Fruit fly (Drosophila melanogaster): Measurements from ENCODE around the gene OtopLc.

Gene OtopLc

DNA sequence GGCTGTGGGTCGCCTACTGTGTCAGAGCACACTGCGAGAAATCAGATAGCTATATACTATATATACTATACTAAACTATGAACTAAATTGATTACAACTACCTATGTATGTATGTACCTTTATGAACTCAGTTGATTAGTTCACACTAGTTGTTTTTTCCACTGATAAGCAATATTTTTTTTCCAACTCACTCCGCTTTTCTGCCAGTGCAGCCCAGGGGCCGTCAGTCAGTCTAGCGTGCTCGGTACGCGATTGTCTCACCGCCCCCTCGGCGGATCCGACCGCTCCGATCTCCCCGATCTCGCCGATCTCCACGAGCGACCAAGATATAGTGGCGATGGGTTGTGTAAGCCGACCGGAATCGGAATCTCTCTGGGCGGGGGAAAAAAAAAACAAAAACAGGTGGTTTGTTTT, 43.2 kb upstream of the OtopLc start (continued):
- TF ChIP-seq Gug (GFP tag; IDR thresholded peaks at IDR 0.05) = peak; percentile 90
- TF ChIP-seq CG11762 (GFP tag; optimal IDR thresholded peaks at IDR 0.05; ENCODE audit: insufficient read depth) = peak; percentile 59
- no peak for TF ChIP-seq Smox (GFP tag; optimal IDR thresholded peaks at IDR 0.05)
- no peak for TF ChIP-seq CG31627 (GFP tag; optimal IDR thresholded peaks at IDR 0.05)
- peak; percentile 86 for TF ChIP-seq CG8119 (GFP tag; IDR thresholded peaks at IDR 0.05)
- TF ChIP-seq Eip93F (GFP tag; optimal IDR thresholded peaks at IDR 0.05) = no peak
- peak; percentile 38 for TF ChIP-seq CG7368 (GFP tag; optimal IDR thresholded peaks at IDR 0.05)
- TF ChIP-seq Eip75B (GFP tag; optimal IDR thresholded peaks at IDR 0.05) = peak; percentile 71
- peak; percentile 84 for TF ChIP-seq CG6276 (GFP tag; optimal IDR thresholded peaks at IDR 0.05)
- peak; percentile 32 for TF ChIP-seq Met (GFP tag; optimal IDR thresholded peaks at IDR 0.05)
- peak; percentile 54 for TF ChIP-seq achi (GFP tag; optimal IDR thresholded peaks at IDR 0.05)

DNA sequence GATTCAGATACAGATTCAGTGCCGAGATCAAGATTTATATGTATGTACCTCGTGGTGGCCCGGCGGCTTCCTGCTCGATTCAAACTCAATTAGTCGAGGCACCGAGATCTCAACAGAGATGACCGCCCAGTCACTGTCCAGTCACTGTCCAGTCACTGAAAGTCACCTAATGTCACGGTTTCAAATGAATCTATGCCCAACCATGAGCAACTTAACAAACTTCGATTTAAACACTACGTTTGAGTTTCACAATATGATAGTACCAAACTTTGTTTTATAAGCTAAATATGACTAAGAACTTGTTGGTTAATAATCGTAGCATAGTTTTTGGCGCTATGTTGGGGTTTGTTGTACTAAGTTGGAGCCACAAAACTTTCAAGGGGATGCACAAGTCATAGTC, 42.4 kb upstream of the OtopLc start:
- TF ChIP-seq CG15336 (GFP tag; IDR thresholded peaks at IDR 0.05) (no peak), Gug (GFP tag; IDR thresholded peaks at IDR 0.05) (no peak), CG11294 (GFP tag; IDR thresholded peaks at IDR 0.05) (no peak), CG8632 (GFP tag; optimal IDR thresholded peaks at IDR 0.05) (no peak), CG10669 (GFP tag; optimal IDR thresholded peaks at IDR 0.05) (no peak), Sox102F (GFP tag; optimal IDR thresholded peaks at IDR 0.05) (no peak), dac (GFP tag; optimal IDR thresholded peaks at IDR 0.05) (no peak), CG3919 (GFP tag; optimal IDR thresholded peaks at IDR 0.05) (no peak)

DNA sequence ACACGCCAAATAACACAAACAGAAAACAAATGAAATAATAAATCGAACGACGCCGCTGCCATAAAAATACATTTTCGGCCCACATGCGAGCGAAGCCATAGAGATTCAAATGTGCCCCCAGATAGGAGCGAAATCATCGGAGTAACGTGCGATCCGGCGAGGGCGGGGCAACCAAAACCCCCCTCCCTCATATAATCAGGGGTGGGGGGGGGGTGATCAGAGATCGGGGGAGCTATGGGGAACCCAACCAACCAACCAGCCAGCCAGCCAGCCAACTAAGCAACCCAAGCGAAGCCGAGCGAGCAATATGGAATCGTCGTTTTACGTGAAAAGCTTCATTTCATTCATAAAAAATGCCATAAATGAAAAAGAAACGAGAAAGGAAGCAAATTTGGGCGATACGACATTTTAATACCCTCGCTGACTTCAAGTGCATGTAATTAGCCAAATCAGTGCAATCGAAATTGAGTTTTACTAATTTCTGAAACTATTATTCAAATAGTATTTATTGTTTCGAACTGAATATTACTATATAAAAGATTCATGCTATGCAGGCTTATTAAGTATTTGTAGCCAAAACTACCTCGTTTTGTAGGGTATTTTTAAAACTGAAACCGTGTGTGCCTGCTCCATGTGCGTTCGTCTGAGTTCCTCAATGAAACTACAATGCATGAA, 37.3 kb upstream of the OtopLc start:
- TF ChIP-seq CG9139 (GFP tag; optimal IDR thresholded peaks at IDR 0.05) = no peak
- TF ChIP-seq CG7368 (GFP tag; optimal IDR thresholded peaks at IDR 0.05) = peak; percentile 48
- no peak for TF ChIP-seq dac (GFP tag; optimal IDR thresholded peaks at IDR 0.05)
- peak; percentile 45 for TF ChIP-seq CG8632 (GFP tag; optimal IDR thresholded peaks at IDR 0.05)
- peak; percentile 70 for TF ChIP-seq CG3919 (GFP tag; optimal IDR thresholded peaks at IDR 0.05)
- TF ChIP-seq achi (GFP tag; optimal IDR thresholded peaks at IDR 0.05) = peak; percentile 62
- peak; percentile 70 for TF ChIP-seq CG6792 (GFP tag; optimal IDR thresholded peaks at IDR 0.05)
- peak; percentile 81 for TF ChIP-seq pdm3 (GFP tag; optimal IDR thresholded peaks at IDR 0.05)
- peak; percentile 44 for TF ChIP-seq Ets21C (GFP tag; optimal IDR thresholded peaks at IDR 0.05)
- TF ChIP-seq CG10669 (GFP tag; optimal IDR thresholded peaks at IDR 0.05) = peak; percentile 64
- TF ChIP-seq Gug (GFP tag; IDR thresholded peaks at IDR 0.05) = peak; percentile 57
- TF ChIP-seq Hr4 (GFP tag; optimal IDR thresholded peaks at IDR 0.05) = peak; percentile 75
- TF ChIP-seq net (GFP tag; optimal IDR thresholded peaks at IDR 0.05) = peak; percentile 35
- TF ChIP-seq CG10631 (GFP tag; optimal IDR thresholded peaks at IDR 0.05) = peak; percentile 60
- peak; percentile 83 for TF ChIP-seq svp (GFP tag)
- peak; percentile 53 for TF ChIP-seq Lpt (GFP tag; optimal IDR thresholded peaks at IDR 0.05)
- peak; percentile 57 for TF ChIP-seq CG6276 (GFP tag; optimal IDR thresholded peaks at IDR 0.05)
- TF ChIP-seq CG16779 (tag; optimal IDR thresholded peaks at IDR 0.05) = peak; percentile 37
- TF ChIP-seq Eip75B (GFP tag; optimal IDR thresholded peaks at IDR 0.05) = peak; percentile 69
- TF ChIP-seq lz (GFP tag; optimal IDR thresholded peaks at IDR 0.05) = peak; percentile 61
- peak; percentile 24 for TF ChIP-seq CG11902 (GFP tag; optimal IDR thresholded peaks at IDR 0.05)
- TF ChIP-seq Eip93F (GFP tag; optimal IDR thresholded peaks at IDR 0.05) = no peak
- TF ChIP-seq esn (GFP tag; optimal IDR thresholded peaks at IDR 0.05) = peak; percentile 71
- TF ChIP-seq ss (GFP tag; optimal IDR thresholded peaks at IDR 0.05) = peak; percentile 2 to 60
- peak; percentile 14 for TF ChIP-seq fd59A (GFP tag; optimal IDR thresholded peaks at IDR 0.05)
- no peak for TF ChIP-seq Hr38 (GFP tag; optimal IDR thresholded peaks at IDR 0.05)
- no peak for TF ChIP-seq CG6854 (GFP tag; optimal IDR thresholded peaks at IDR 0.05)
- peak; percentile 93 for TF ChIP-seq Eip78C (GFP tag)
- peak; percentile 32 to 43 for TF ChIP-seq salr (GFP tag; optimal IDR thresholded peaks at IDR 0.05)
- peak; percentile 56 for TF ChIP-seq vri (GFP tag; optimal IDR thresholded peaks at IDR 0.05)
- TF ChIP-seq CG32006 (GFP tag; optimal IDR thresholded peaks at IDR 0.05) = peak; percentile 81
- TF ChIP-seq CG15336 (GFP tag; IDR thresholded peaks at IDR 0.05) = peak; percentile 76
- no peak for TF ChIP-seq fd85E (GFP tag; optimal IDR thresholded peaks at IDR 0.05)
- TF ChIP-seq Hr39 (GFP tag; optimal IDR thresholded peaks at IDR 0.05) = peak; percentile 67
- TF ChIP-seq Sox14 (GFP tag; optimal IDR thresholded peaks at IDR 0.05) = peak; percentile 66
- peak; percentile 53 for TF ChIP-seq CG4318 (GFP tag; optimal IDR thresholded peaks at IDR 0.05)
- TF ChIP-seq Sox102F (GFP tag; optimal IDR thresholded peaks at IDR 0.05) = peak; percentile 61
- peak; percentile 44 for TF ChIP-seq Sox15 (GFP tag; optimal IDR thresholded peaks at IDR 0.05)
- TF ChIP-seq topi (GFP tag; optimal IDR thresholded peaks at IDR 0.05) = peak; percentile 74
- peak; percentile 60 for TF ChIP-seq Ets96B (tag; optimal IDR thresholded peaks at IDR 0.05)
